Worm (Caenorhabditis elegans) whole organism, midembryonic: ENCODE measurements around the gene F38E9.6.

Experiments
- ref-1 ChIP-seq: fragments of 200-800 bp; sonication (Bioruptor generic); conservative IDR thresholded peaks from 2 replicates; pipeline ENCODE4 v1.3.6; 2022; ENCODE audit warnings: missing genetic modification reagents, missing genetic modification characterization, missing compliant biosample characterization
- ztf-23 ChIP-seq: fragments of 200-800 bp; sonication (Bioruptor generic); IDR thresholded peaks from 2 replicates; pipeline ENCODE4 v1.3.6; 2022; ENCODE audit warnings: missing genetic modification reagents, missing genetic modification characterization, missing compliant biosample characterization
- ztf-29 ChIP-seq: fragments of 200-800 bp; sonication (Bioruptor generic); IDR thresholded peaks from 2 replicates; pipeline ENCODE4 v1.3.6; 2022; ENCODE audit warnings: missing genetic modification reagents, missing genetic modification characterization, missing compliant biosample characterization

- TF ChIP-seq ref-1 = no peak
- TF ChIP-seq ztf-29 = no peak
- TF ChIP-seq ztf-23 (GFP tag; lab: Robert Waterston, UW) = no peak
Observed at ce11 chrX:16461319-16461718, 29.1 kb downstream of the F38E9.6 start.
